Fruit fly (Drosophila melanogaster): ENCODE results near the gene alpha-Est4.

DNA sequence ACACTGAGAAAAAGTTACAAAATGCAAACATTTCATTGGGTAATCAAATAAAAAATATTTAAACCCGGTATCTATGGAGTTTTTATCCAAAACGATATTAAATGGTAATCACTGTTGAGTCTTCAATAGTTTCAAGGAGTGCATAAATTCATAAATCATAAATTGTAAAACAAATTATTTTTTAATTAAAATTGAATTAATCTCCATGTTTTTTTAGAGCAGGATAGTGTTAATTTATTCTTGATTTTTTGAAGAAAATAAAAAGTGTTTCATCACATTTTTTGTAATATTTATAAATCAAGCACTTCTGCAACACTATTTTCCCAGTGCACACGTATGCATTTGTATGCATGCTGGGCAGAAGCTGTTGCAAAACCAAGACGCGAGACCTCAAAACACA, 47.5 kb downstream of the alpha-Est4 start:
- no peak for TF ChIP-seq CG8478 (optimal IDR thresholded peaks at IDR 0.05)
- TF ChIP-seq CTCF (optimal IDR thresholded peaks at IDR 0.05), result no peak
